Worm (Caenorhabditis elegans) whole organism, L3 larva: ENCODE results near the gene C04C11.25.
A peak's percentile ranks its signal among the peaks of the same experiment; 100 is the strongest.

Source experiments
- R02D3.7 ChIP-seq: fragments of 150-350 bp; optimal IDR thresholded peaks from 2 replicates; lab custom pipeline; 2014; ENCODE audit warnings: missing biosample characterization, missing genetic modification characterization
- ama-1 ChIP-seq: fragments of 150-350 bp; optimal IDR thresholded peaks from 2 replicates; lab custom pipeline; 2018
- ceh-28 ChIP-seq: fragments of 150-350 bp; optimal IDR thresholded peaks from 2 replicates; lab custom pipeline; 2014; ENCODE audit warnings: missing biosample characterization, missing genetic modification reagents, missing genetic modification characterization
- ceh-82 ChIP-seq: fragments of 150-350 bp; optimal IDR thresholded peaks from 2 replicates; lab custom pipeline; 2014; ENCODE audit warnings: missing biosample characterization, missing genetic modification characterization
- ceh-9 ChIP-seq: sonication (generic microtip); optimal IDR thresholded peaks from 2 replicates; lab custom pipeline; 2018; ENCODE audit warnings: missing biosample characterization, missing genetic modification characterization
- egl-27 ChIP-seq: sonication (generic microtip); optimal IDR thresholded peaks from 4 replicates; lab custom pipeline; 2017; ENCODE audit warnings: missing biosample characterization, missing genetic modification reagents, missing genetic modification characterization
- egl-5 ChIP-seq: fragments of 150-350 bp; optimal IDR thresholded peaks from 2 replicates; lab custom pipeline; 2017; ENCODE audit warnings: missing biosample characterization, missing genetic modification reagents, missing genetic modification characterization, inconsistent platforms
- elt-1 ChIP-seq: fragments of 150-350 bp; optimal IDR thresholded peaks from 2 replicates; lab custom pipeline; 2014; ENCODE audit warnings: missing biosample characterization, missing genetic modification characterization
- elt-2 ChIP-seq: sonication (generic microtip); optimal IDR thresholded peaks from 2 replicates; lab custom pipeline; 2016; ENCODE audit warnings: missing genetic modification reagents, mild to moderate bottlenecking, missing genetic modification characterization, missing compliant biosample characterization
- elt-3 ChIP-seq, 3 experiments: fragments of 150-350 bp in 1 of 3; sonication (generic microtip) in 2 of 3; optimal IDR thresholded peaks; 2 replicates in 2 of 3; 4 replicates in 1 of 3; lab custom pipeline; 2014 to 2017; ENCODE audit warnings: missing biosample characterization in 3 of 3, missing genetic modification characterization in 3 of 3
- eor-1 ChIP-seq, 2 experiments: fragments of 150-350 bp; optimal IDR thresholded peaks; 2 replicates each; lab custom pipeline; 2014 to 2018; ENCODE audit warnings: missing biosample characterization in 2 of 2, missing genetic modification characterization in 2 of 2
- fkh-10 ChIP-seq: sonication (generic microtip); optimal IDR thresholded peaks from 2 replicates; lab custom pipeline; 2017; ENCODE audit warnings: missing biosample characterization, missing genetic modification reagents, missing genetic modification characterization
- fos-1 ChIP-seq: fragments of 150-350 bp; optimal IDR thresholded peaks from 2 replicates; lab custom pipeline; 2014; ENCODE audit warnings: missing biosample characterization, missing genetic modification characterization
- hmg-11 ChIP-seq: sonication (generic microtip); optimal IDR thresholded peaks from 2 replicates; lab custom pipeline; 2016; ENCODE audit warnings: missing genetic modification characterization, missing compliant biosample characterization
- jun-1 ChIP-seq: fragments of 150-350 bp; optimal IDR thresholded peaks from 2 replicates; lab custom pipeline; 2014; ENCODE audit warnings: missing biosample characterization, missing genetic modification reagents, missing genetic modification characterization
- lin-15B ChIP-seq: fragments of 150-350 bp; optimal IDR thresholded peaks from 2 replicates; lab custom pipeline; 2014; ENCODE audit warnings: missing biosample characterization, missing genetic modification characterization
- lin-39 ChIP-seq: fragments of 150-350 bp; optimal IDR thresholded peaks from 2 replicates; lab custom pipeline; 2018; ENCODE audit warnings: missing biosample characterization, missing genetic modification reagents, missing genetic modification characterization
- lsy-12 ChIP-seq: sonication (generic microtip); optimal IDR thresholded peaks from 2 replicates; lab custom pipeline; 2016; ENCODE audit warnings: mild to moderate bottlenecking, missing genetic modification characterization, missing compliant biosample characterization
- mdl-1 ChIP-seq: fragments of 150-350 bp; optimal IDR thresholded peaks from 2 replicates; lab custom pipeline; 2014; ENCODE audit warnings: missing biosample characterization, missing genetic modification characterization
- mml-1 ChIP-seq: fragments of 150-350 bp; sonication (generic microtip); optimal IDR thresholded peaks from 3 replicates; lab custom pipeline; 2014; ENCODE audit warnings: missing biosample characterization, missing genetic modification characterization
- nfya-1 ChIP-seq: sonication (generic microtip); optimal IDR thresholded peaks from 2 replicates; lab custom pipeline; 2017; ENCODE audit warnings: missing genetic modification characterization, mild to moderate bottlenecking, missing compliant biosample characterization, antibody characterized with exemption, moderate library complexity; ENCODE audit not compliant: insufficient read depth
- nhr-11 ChIP-seq: fragments of 150-350 bp; optimal IDR thresholded peaks from 2 replicates; lab custom pipeline; 2014; ENCODE audit warnings: missing biosample characterization, missing genetic modification characterization
- nhr-23 ChIP-seq: fragments of 150-350 bp; optimal IDR thresholded peaks from 2 replicates; lab custom pipeline; 2014; ENCODE audit warnings: missing biosample characterization, missing genetic modification reagents, missing genetic modification characterization
- nhr-25 ChIP-seq: sonication (generic microtip); optimal IDR thresholded peaks from 2 replicates; lab custom pipeline; 2017; ENCODE audit warnings: missing biosample characterization, missing genetic modification characterization
- nhr-43 ChIP-seq: sonication (generic microtip); optimal IDR thresholded peaks from 2 replicates; lab custom pipeline; 2016; ENCODE audit warnings: mild to moderate bottlenecking, missing genetic modification characterization, missing compliant biosample characterization; ENCODE audit not compliant: poor library complexity, severe bottlenecking
- nhr-76 ChIP-seq: fragments of 150-350 bp; sonication (generic microtip); optimal IDR thresholded peaks from 5 replicates; lab custom pipeline; 2014; ENCODE audit warnings: missing biosample characterization, missing genetic modification characterization
- nhr-77 ChIP-seq: fragments of 150-350 bp; optimal IDR thresholded peaks from 2 replicates; lab custom pipeline; 2014; ENCODE audit warnings: missing biosample characterization, missing genetic modification characterization
- pha-4 ChIP-seq: fragments of 150-350 bp; optimal IDR thresholded peaks from 2 replicates; lab custom pipeline; 2014; ENCODE audit warnings: missing biosample characterization, missing genetic modification reagents, missing genetic modification characterization
- skn-1 ChIP-seq: fragments of 150-350 bp; optimal IDR thresholded peaks from 2 replicates; lab custom pipeline; 2014; ENCODE audit warnings: missing biosample characterization, missing genetic modification characterization
- snpc-4 ChIP-seq: fragments of 150-350 bp; optimal IDR thresholded peaks from 2 replicates; lab custom pipeline; 2014; ENCODE audit warnings: missing biosample characterization, missing genetic modification characterization
- tbx-2 ChIP-seq: sonication (generic microtip); optimal IDR thresholded peaks from 2 replicates; lab custom pipeline; 2016; ENCODE audit warnings: mild to moderate bottlenecking, missing genetic modification characterization, missing compliant biosample characterization
- unc-39 ChIP-seq: sonication (generic microtip); optimal IDR thresholded peaks from 4 replicates; lab custom pipeline; 2017; ENCODE audit warnings: missing biosample characterization, missing genetic modification characterization
- unc-62 ChIP-seq: fragments of 150-350 bp; sonication (generic microtip); optimal IDR thresholded peaks from 4 replicates; lab custom pipeline; 2014; ENCODE audit warnings: missing biosample characterization, missing genetic modification reagents, missing genetic modification characterization
- zag-1 ChIP-seq: fragments of 150-350 bp; optimal IDR thresholded peaks from 2 replicates; lab custom pipeline; 2014; ENCODE audit warnings: missing biosample characterization, missing genetic modification characterization
- ztf-11 ChIP-seq: fragments of 150-350 bp; optimal IDR thresholded peaks from 2 replicates; lab custom pipeline; 2014; ENCODE audit warnings: missing biosample characterization, missing genetic modification characterization
- ztf-4 ChIP-seq: fragments of 150-350 bp; optimal IDR thresholded peaks from 2 replicates; lab custom pipeline; 2014; ENCODE audit warnings: missing biosample characterization, missing genetic modification characterization

Gene C04C11.25

DNA sequence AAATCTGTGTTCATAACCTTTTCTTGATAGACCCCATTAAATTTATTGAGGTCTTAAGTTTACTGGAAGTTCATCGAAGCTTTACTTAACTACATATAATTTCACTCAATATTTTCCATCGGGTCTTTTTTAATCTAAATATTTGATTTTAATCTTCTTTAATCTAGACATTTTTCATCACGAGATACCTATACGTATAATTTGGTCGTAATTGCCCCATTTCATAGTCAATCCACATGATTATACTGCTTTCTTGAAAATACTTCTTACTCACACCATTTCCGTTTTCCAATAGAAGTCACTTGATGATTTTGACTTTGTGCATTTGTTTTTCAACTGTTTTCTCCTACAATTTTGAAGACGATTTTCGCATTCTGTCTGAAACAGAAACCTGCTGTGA is 29.0 kb downstream of the C04C11.25 start, which contains the start of gene irld-24:
Gene irld-24 (plus strand): TSS at position 301 of the 400 bp plus-strand sequence.
- TF ChIP-seq mdl-1 = no peak
- TF ChIP-seq nhr-77 = no peak
- TF ChIP-seq pha-4 (tag; lab: Kevin White, UChicago) = no peak

DNA sequence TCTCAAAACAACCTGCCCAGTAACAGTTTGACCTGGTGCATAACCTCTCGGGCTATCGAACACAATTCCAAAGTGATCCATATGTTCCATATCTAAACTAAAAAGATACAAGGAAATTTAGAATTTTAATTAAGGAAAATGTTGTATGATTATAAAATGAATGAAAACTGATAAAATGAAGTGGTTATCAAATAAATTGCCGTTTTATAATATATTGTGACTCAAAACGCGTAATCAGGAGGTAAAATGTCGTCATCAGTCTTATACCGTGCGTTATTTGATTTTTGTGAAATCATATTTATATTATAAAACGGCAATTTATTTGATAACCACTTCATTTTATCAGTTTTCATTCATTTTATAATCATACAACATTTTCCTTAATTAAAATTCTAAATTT is 34.8 kb downstream of the C04C11.25 start, which contains the start of gene arrd-24:
Gene arrd-24 (minus strand): TSS at position 101 of the 400 bp plus-strand sequence.
- peak; percentile 64 for TF ChIP-seq elt-2 (tag; lab: Kevin White, UChicago)

DNA sequence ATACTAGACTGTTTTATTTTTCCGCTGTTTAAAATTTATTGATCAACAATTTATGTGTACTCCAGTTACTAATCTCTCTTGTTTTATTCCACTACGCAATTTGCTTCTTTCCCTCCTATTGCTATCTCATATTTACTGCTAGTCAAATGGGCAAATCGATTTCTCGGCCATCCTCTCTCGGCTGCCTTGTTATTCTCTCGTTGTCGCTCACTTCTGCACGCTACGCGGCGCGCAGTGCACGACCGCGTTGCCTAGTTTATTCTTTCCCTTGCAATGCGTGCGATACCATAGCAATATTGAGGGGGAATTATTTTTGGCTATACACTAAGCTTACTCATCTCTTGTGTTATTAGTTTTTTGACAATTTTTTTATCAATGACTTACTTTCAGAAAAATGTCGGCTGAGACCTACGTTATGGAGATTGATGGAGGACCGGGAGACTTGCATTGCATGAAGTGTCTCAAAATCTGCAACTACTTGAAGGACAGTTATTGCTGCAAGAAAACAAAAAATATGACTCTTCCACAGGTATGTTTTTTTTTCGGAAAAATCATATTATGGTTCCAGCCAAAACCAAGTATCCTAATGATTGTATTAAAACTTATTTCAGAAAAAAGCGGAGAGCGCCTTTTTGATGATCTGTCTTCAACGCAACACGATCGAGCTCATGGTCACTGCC is 37.7 kb downstream of the C04C11.25 start, which contains the start of gene F48F7.6:
Gene F48F7.6 (plus strand): TSS at position 391 of the 680 bp plus-strand sequence.
- TF ChIP-seq egl-5 = peak; percentile 73
- TF ChIP-seq elt-2 (tag; lab: Kevin White, UChicago) = peak; percentile 17
- TF ChIP-seq lin-39 (tag; lab: Kevin White, UChicago) = peak; percentile 92
- no peak for TF ChIP-seq ztf-4 (tag; lab: Kevin White, UChicago)
- TF ChIP-seq ceh-9 (tag; lab: Kevin White, UChicago) = no peak
- TF ChIP-seq nfya-1 = peak; percentile 69
- peak; percentile 51 for TF ChIP-seq lin-15B (tag; lab: Kevin White, UChicago)
- peak; percentile 15 for TF ChIP-seq snpc-4 (tag; lab: Kevin White, UChicago)
- no peak for TF ChIP-seq R02D3.7 (tag; lab: Kevin White, UChicago)
- no peak for TF ChIP-seq lsy-12 (tag; lab: Kevin White, UChicago)
- peak; percentile 29 for TF ChIP-seq ceh-28 (tag; lab: Kevin White, UChicago)
- TF ChIP-seq hmg-11 (tag; lab: Kevin White, UChicago) = peak; percentile 57
- peak; percentile 64 for TF ChIP-seq pha-4 (tag; lab: Kevin White, UChicago)
- TF ChIP-seq tbx-2 (tag; lab: Kevin White, UChicago) = peak; percentile 10
- TF ChIP-seq, all 47 proteins: peak for 10

DNA sequence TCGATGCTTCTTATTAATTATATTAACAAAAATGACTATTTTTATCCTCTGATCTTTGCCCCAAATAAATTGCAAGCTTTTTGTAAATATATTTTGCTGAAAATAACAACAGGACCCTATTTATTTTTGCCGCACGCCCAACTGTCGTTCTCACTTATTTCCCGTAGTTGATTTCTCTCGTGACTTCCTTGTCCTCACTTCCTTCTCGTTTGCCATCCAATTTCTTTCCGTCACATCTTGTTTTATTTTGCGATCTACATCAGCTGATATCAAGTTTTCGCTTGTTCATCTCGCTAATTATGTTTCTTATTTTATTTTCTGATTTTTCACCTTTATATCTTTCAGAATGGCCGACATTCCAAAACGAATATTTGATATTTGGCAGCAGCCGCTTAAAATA is 40.0 kb downstream of the C04C11.25 start, which contains the start of gene F48F7.5:
Gene F48F7.5 (plus strand): TSS at position 340 of the 400 bp plus-strand sequence.
- TF ChIP-seq ztf-11 (tag; lab: Kevin White, UChicago) (no peak), zag-1 (tag; lab: Kevin White, UChicago) (no peak), lin-15B (tag; lab: Kevin White, UChicago) (no peak), eor-1 (tag; optimal IDR thresholded peaks at IDR 0.05; lab: Kevin White, UChicago) (no peak), ztf-4 (tag; lab: Kevin White, UChicago) (no peak), nhr-43 (tag; lab: Kevin White, UChicago) (peak; percentile 70), egl-27 (tag; lab: Kevin White, UChicago) (peak; percentile 4), nhr-76 (tag; lab: Kevin White, UChicago) (no peak), hmg-11 (tag; lab: Kevin White, UChicago) (no peak), nhr-25 (tag; lab: Kevin White, UChicago) (peak; percentile 50), mdl-1 (no peak), fos-1 (no peak), elt-1 (tag; lab: Kevin White, UChicago) (peak; percentile 73), nhr-77 (no peak), egl-5 (peak; percentile 52), jun-1 (no peak), mml-1 (tag; lab: Kevin White, UChicago) (no peak), unc-62 (peak; percentile 0), unc-39 (tag; lab: Kevin White, UChicago) (no peak), fkh-10 (GFP tag; lab: Kevin White, UChicago) (no peak), snpc-4 (tag; lab: Kevin White, UChicago) (peak; percentile 38), ama-1 (lab: Kevin White, UChicago) (peak; percentile 22), nhr-23 (tag; lab: Kevin White, UChicago) (peak; percentile 74), ceh-28 (tag; lab: Kevin White, UChicago) (no peak), ceh-82 (tag; lab: Kevin White, UChicago) (no peak), elt-3 (tag; optimal IDR thresholded peaks at IDR 0.05; lab: Kevin White, UChicago) (no peak), elt-2 (tag; lab: Kevin White, UChicago) (no peak), skn-1 (tag; lab: Kevin White, UChicago) (no peak), nhr-11 (tag; lab: Kevin White, UChicago) (no peak), nfya-1 (peak; percentile 41), tbx-2 (tag; lab: Kevin White, UChicago) (peak; percentile 29), lin-39 (tag; lab: Kevin White, UChicago) (peak; percentile 41)
